Worm (Caenorhabditis elegans) whole organism, midembryonic: ENCODE data around the gene ddx-19.

Source experiments
- T22C8.4 ChIP-seq: fragments of 200-800 bp; sonication (Bioruptor generic); IDR thresholded peaks from 2 replicates; pipeline ENCODE4 v1.3.6; 2022; ENCODE audit warnings: missing genetic modification characterization, missing compliant biosample characterization
- cog-1 ChIP-seq: sonication (generic microtip); optimal IDR thresholded peaks from 2 replicates; lab custom pipeline; 2016; ENCODE audit warnings: missing genetic modification characterization, missing compliant biosample characterization
- flt-1 ChIP-seq: fragments of 200-800 bp; sonication (Bioruptor generic); IDR thresholded peaks from 2 replicates; pipeline ENCODE4 v1.3.6; 2022; ENCODE audit warnings: missing genetic modification characterization, missing compliant biosample characterization
- klf-2 ChIP-seq: fragments of 200-800 bp; sonication (Bioruptor generic); conservative IDR thresholded peaks from 2 replicates; pipeline ENCODE4 v1.3.6; 2022; ENCODE audit warnings: missing genetic modification reagents, missing genetic modification characterization, missing compliant biosample characterization
- med-1 ChIP-seq: sonication (generic microtip); optimal IDR thresholded peaks from 2 replicates; lab custom pipeline; 2017; ENCODE audit warnings: missing genetic modification characterization, mild to moderate bottlenecking, missing compliant biosample characterization, antibody characterized with exemption, missing genetic modification reagents; ENCODE audit not compliant: insufficient read depth
- tab-1 ChIP-seq: fragments of 200-800 bp; sonication (Bioruptor generic); IDR thresholded peaks from 2 replicates; pipeline ENCODE4 v1.3.6; 2022; ENCODE audit warnings: missing genetic modification characterization, missing compliant biosample characterization
- ztf-23 ChIP-seq: fragments of 200-800 bp; sonication (Bioruptor generic); IDR thresholded peaks from 2 replicates; pipeline ENCODE4 v1.3.6; 2022; ENCODE audit warnings: missing genetic modification reagents, missing genetic modification characterization, missing compliant biosample characterization
- ztf-29 ChIP-seq: fragments of 200-800 bp; sonication (Bioruptor generic); IDR thresholded peaks from 2 replicates; pipeline ENCODE4 v1.3.6; 2022; ENCODE audit warnings: missing genetic modification reagents, missing genetic modification characterization, missing compliant biosample characterization

DNA sequence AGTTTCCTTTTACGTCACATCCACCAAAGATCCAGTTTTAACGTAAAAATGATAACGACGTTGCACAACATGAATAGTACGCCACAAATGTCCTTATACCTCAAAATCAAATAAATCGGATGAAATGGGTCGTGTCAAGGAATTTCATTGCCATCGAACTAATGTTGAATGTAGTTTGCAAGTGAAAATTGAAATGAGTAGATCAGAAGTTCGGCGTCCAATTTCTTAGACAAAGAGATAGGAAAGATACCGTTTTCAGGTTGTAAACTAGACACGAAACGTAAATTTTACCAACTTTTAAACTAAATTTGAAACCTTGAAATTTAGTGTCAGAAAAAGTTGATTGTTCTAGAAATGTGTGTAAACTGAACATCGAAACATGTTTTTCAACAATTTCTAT lies 29.8 kb upstream of the ddx-19 start:
- TF ChIP-seq med-1 (no peak), ztf-23 (GFP tag; lab: Robert Waterston, UW) (no peak), cog-1 (tag; lab: Kevin White, UChicago) (no peak), T22C8.4 (no peak), ztf-29 (GFP tag; lab: Robert Waterston, UW) (no peak), flt-1 (GFP tag; lab: Robert Waterston, UW) (no peak), tab-1 (GFP tag; lab: Robert Waterston, UW) (no peak), klf-2 (GFP tag; lab: Robert Waterston, UW) (no peak)
